Worm (Caenorhabditis elegans) whole organism, L4 larva: ENCODE data around the gene C23H5.8.
A peak's percentile ranks its signal among the peaks of the same experiment; 100 is the strongest.

Experiments
- D1046.2 ChIP-seq: fragments of 200-800 bp; sonication (Bioruptor generic); IDR thresholded peaks from 2 replicates; pipeline ENCODE4 v1.3.6; 2022; ENCODE audit warnings: missing genetic modification characterization, missing compliant biosample characterization
- F44E2.7 ChIP-seq: fragments of 200-800 bp; sonication (Bioruptor generic); IDR thresholded peaks from 2 replicates; pipeline ENCODE4 v2.1.2; 2022; ENCODE audit warnings: missing genetic modification characterization, missing compliant biosample characterization
- R02D3.7 ChIP-seq: fragments of 150-350 bp; sonication (generic microtip); optimal IDR thresholded peaks from 3 replicates; lab custom pipeline; 2014; ENCODE audit warnings: missing biosample characterization, missing genetic modification characterization
- T26A8.4 ChIP-seq: fragments of 200-800 bp; sonication (Bioruptor generic); IDR thresholded peaks from 2 replicates; pipeline ENCODE4 v1.3.6; 2022; ENCODE audit warnings: missing genetic modification characterization, missing compliant biosample characterization
- Y105C5A.15 ChIP-seq: fragments of 200-800 bp; sonication (Bioruptor generic); IDR thresholded peaks from 2 replicates; pipeline ENCODE4 v1.3.6; 2022; ENCODE audit warnings: missing genetic modification characterization, missing compliant biosample characterization
- Y48G9A.11 ChIP-seq: fragments of 200-800 bp; sonication (Bioruptor generic); IDR thresholded peaks from 2 replicates; pipeline ENCODE4 v1.3.6; 2022; ENCODE audit warnings: missing genetic modification reagents, missing genetic modification characterization, missing compliant biosample characterization
- ZK337.2 ChIP-seq: fragments of 200-800 bp; sonication (Bioruptor generic); IDR thresholded peaks from 2 replicates; pipeline ENCODE4 v1.3.6; 2022; ENCODE audit warnings: missing genetic modification reagents, missing genetic modification characterization, missing compliant biosample characterization
- ZK546.5 ChIP-seq, 2 experiments: sonication (generic microtip); optimal IDR thresholded peaks; 2 replicates each; lab custom pipeline; 2017; ENCODE audit warnings: missing biosample characterization in 2 of 2, missing genetic modification characterization in 2 of 2
- aly-2 ChIP-seq: sonication (generic microtip); optimal IDR thresholded peaks from 2 replicates; lab custom pipeline; 2018; ENCODE audit warnings: missing biosample characterization, missing genetic modification characterization
- ceh-20 ChIP-seq: fragments of 200-800 bp; sonication (Bioruptor generic); IDR thresholded peaks from 2 replicates; pipeline ENCODE4 v1.3.6; 2022; ENCODE audit warnings: missing genetic modification reagents, missing genetic modification characterization, missing compliant biosample characterization
- ceh-44 ChIP-seq: fragments of 200-800 bp; sonication (Bioruptor generic); IDR thresholded peaks from 2 replicates; pipeline ENCODE4 v1.3.6; 2022; ENCODE audit warnings: missing genetic modification reagents, missing genetic modification characterization, missing compliant biosample characterization
- ceh-82 ChIP-seq: sonication (generic microtip); optimal IDR thresholded peaks from 2 replicates; lab custom pipeline; 2017; ENCODE audit warnings: missing biosample characterization, missing genetic modification characterization
- cey-2 ChIP-seq: sonication (generic microtip); optimal IDR thresholded peaks from 3 replicates; lab custom pipeline; 2017; ENCODE audit warnings: missing genetic modification characterization, mild to moderate bottlenecking, missing compliant biosample characterization, antibody characterized with exemption, borderline replicate concordance; ENCODE audit not compliant: insufficient read depth
- daf-16 ChIP-seq, 3 experiments: sonication (generic microtip); optimal IDR thresholded peaks; 2 replicates each; lab custom pipeline; 2016 to 2017; ENCODE audit warnings: missing genetic modification characterization in 3 of 3, missing genetic modification reagents in 3 of 3, mild to moderate bottlenecking in 2 of 3, missing compliant biosample characterization in 2 of 3, missing biosample characterization in 1 of 3, moderate library complexity in 1 of 3
- daf-19 ChIP-seq: fragments of 200-800 bp; sonication (Bioruptor generic); conservative IDR thresholded peaks from 2 replicates; pipeline ENCODE4 v1.3.6; 2022; ENCODE audit warnings: missing genetic modification characterization, missing compliant biosample characterization
- daf-8 ChIP-seq: fragments of 200-800 bp; sonication (Bioruptor generic); IDR thresholded peaks from 2 replicates; pipeline ENCODE4 v1.3.6; 2022; ENCODE audit warnings: missing genetic modification characterization, missing compliant biosample characterization
- dmd-6 ChIP-seq: fragments of 200-800 bp; sonication (Bioruptor generic); IDR thresholded peaks from 2 replicates; pipeline ENCODE4 v1.3.6; 2022; ENCODE audit warnings: missing genetic modification reagents, missing genetic modification characterization, missing compliant biosample characterization
- dmd-8 ChIP-seq: fragments of 200-800 bp; sonication (Bioruptor generic); IDR thresholded peaks from 2 replicates; pipeline ENCODE4 v1.3.6; 2022; ENCODE audit warnings: missing genetic modification characterization, missing compliant biosample characterization
- dmd-9 ChIP-seq: fragments of 200-800 bp; sonication (Bioruptor generic); IDR thresholded peaks from 2 replicates; pipeline ENCODE4 v1.3.6; 2022; ENCODE audit warnings: missing genetic modification reagents, missing genetic modification characterization, missing compliant biosample characterization
- dpl-1 ChIP-seq: fragments of 150-350 bp; optimal IDR thresholded peaks from 2 replicates; lab custom pipeline; 2014; ENCODE audit warnings: missing biosample characterization, missing genetic modification reagents, missing genetic modification characterization
- dve-1 ChIP-seq: sonication (generic microtip); optimal IDR thresholded peaks from 2 replicates; lab custom pipeline; 2017; ENCODE audit warnings: antibody characterized with exemption, mild to moderate bottlenecking, missing genetic modification characterization, missing compliant biosample characterization; ENCODE audit not compliant: insufficient read depth
- egl-43 ChIP-seq: fragments of 200-800 bp; sonication (Bioruptor generic); IDR thresholded peaks from 2 replicates; pipeline ENCODE4 v1.3.6; 2022; ENCODE audit warnings: missing genetic modification reagents, missing genetic modification characterization, missing compliant biosample characterization
- gei-8 ChIP-seq: fragments of 200-800 bp; sonication (Bioruptor generic); optimal IDR thresholded peaks from 2 replicates; lab custom pipeline; 2018; ENCODE audit warnings: mild to moderate bottlenecking, missing genetic modification characterization, missing compliant biosample characterization
- hlh-11 ChIP-seq: fragments of 200-800 bp; sonication (Bioruptor generic); optimal IDR thresholded peaks from 2 replicates; lab custom pipeline; 2018; ENCODE audit warnings: mild to moderate bottlenecking, missing genetic modification characterization, missing compliant biosample characterization
- hlh-30 ChIP-seq: sonication (generic microtip); optimal IDR thresholded peaks from 2 replicates; lab custom pipeline; 2017; ENCODE audit warnings: antibody characterized with exemption, mild to moderate bottlenecking, missing genetic modification characterization, missing compliant biosample characterization; ENCODE audit not compliant: insufficient read depth
- lim-7 ChIP-seq: fragments of 200-800 bp; sonication (Bioruptor generic); IDR thresholded peaks from 2 replicates; pipeline ENCODE4 v1.3.6; 2022; ENCODE audit warnings: missing genetic modification characterization, missing compliant biosample characterization
- lin-13 ChIP-seq: fragments of 150-350 bp; optimal IDR thresholded peaks from 2 replicates; lab custom pipeline; 2014; ENCODE audit warnings: missing biosample characterization, missing genetic modification reagents, missing genetic modification characterization
- lin-15B ChIP-seq: fragments of 150-350 bp; sonication (generic microtip); optimal IDR thresholded peaks from 3 replicates; lab custom pipeline; 2014; ENCODE audit warnings: missing biosample characterization, missing genetic modification characterization
- lir-3 ChIP-seq: sonication (generic microtip); optimal IDR thresholded peaks from 2 replicates; lab custom pipeline; 2016; ENCODE audit warnings: mild to moderate bottlenecking, missing genetic modification characterization, missing compliant biosample characterization
- madf-5 ChIP-seq, 2 experiments: fragments of 200-800 bp; sonication (Bioruptor generic); IDR thresholded peaks; 2 replicates each; pipeline ENCODE4 v1.3.6; 2022; ENCODE audit warnings: missing compliant biosample characterization in 2 of 2, missing genetic modification characterization in 2 of 2
- madf-9 ChIP-seq: fragments of 200-800 bp; sonication (Bioruptor generic); conservative IDR thresholded peaks from 2 replicates; pipeline ENCODE4 v1.3.6; 2022; ENCODE audit warnings: missing genetic modification reagents, missing genetic modification characterization, missing compliant biosample characterization
- mep-1 ChIP-seq: fragments of 150-350 bp; sonication (generic microtip); optimal IDR thresholded peaks from 3 replicates; lab custom pipeline; 2014; ENCODE audit warnings: missing biosample characterization, missing genetic modification characterization
- mxl-3 ChIP-seq: fragments of 200-800 bp; sonication (Bioruptor generic); optimal IDR thresholded peaks from 2 replicates; lab custom pipeline; 2018; ENCODE audit warnings: mild to moderate bottlenecking, missing genetic modification characterization, missing compliant biosample characterization
- nhr-102 ChIP-seq: sonication (generic microtip); optimal IDR thresholded peaks from 2 replicates; lab custom pipeline; 2016; ENCODE audit warnings: mild to moderate bottlenecking, missing genetic modification characterization, moderate library complexity, missing compliant biosample characterization
- nhr-11 ChIP-seq: fragments of 150-350 bp; optimal IDR thresholded peaks from 2 replicates; lab custom pipeline; 2014; ENCODE audit warnings: missing biosample characterization, missing genetic modification characterization
- nhr-111 ChIP-seq: fragments of 200-800 bp; sonication (Bioruptor generic); optimal IDR thresholded peaks from 2 replicates; lab custom pipeline; 2018; ENCODE audit warnings: mild to moderate bottlenecking, missing genetic modification characterization, missing compliant biosample characterization
- nhr-237 ChIP-seq: sonication (generic microtip); optimal IDR thresholded peaks from 2 replicates; lab custom pipeline; 2017; ENCODE audit warnings: missing biosample characterization, missing genetic modification characterization
- nhr-28 ChIP-seq: fragments of 150-350 bp; optimal IDR thresholded peaks from 2 replicates; lab custom pipeline; 2014; ENCODE audit warnings: missing biosample characterization, missing genetic modification characterization
- nhr-42 ChIP-seq: fragments of 200-800 bp; sonication (Bioruptor generic); IDR thresholded peaks from 2 replicates; pipeline ENCODE4 v1.3.6; 2022; ENCODE audit warnings: missing genetic modification characterization, missing compliant biosample characterization
- nhr-48 ChIP-seq: sonication (generic microtip); optimal IDR thresholded peaks from 2 replicates; lab custom pipeline; 2016; ENCODE audit warnings: mild to moderate bottlenecking, missing genetic modification characterization, missing compliant biosample characterization
- nhr-6 ChIP-seq: fragments of 150-350 bp; optimal IDR thresholded peaks from 2 replicates; lab custom pipeline; 2014; ENCODE audit warnings: missing biosample characterization, missing genetic modification characterization
- pqm-1 ChIP-seq: sonication (generic microtip); optimal IDR thresholded peaks from 2 replicates; lab custom pipeline; 2017; ENCODE audit warnings: missing biosample characterization, missing genetic modification characterization
- rbr-2 ChIP-seq: sonication (generic microtip); optimal IDR thresholded peaks from 2 replicates; lab custom pipeline; 2016; ENCODE audit warnings: missing genotype, missing genetic modification characterization, missing compliant biosample characterization
- saeg-2 ChIP-seq: fragments of 200-800 bp; sonication (Bioruptor generic); IDR thresholded peaks from 2 replicates; pipeline ENCODE4 v1.3.6; 2022; ENCODE audit warnings: missing genetic modification reagents, missing genetic modification characterization, missing compliant biosample characterization
- set-16 ChIP-seq: fragments of 200-800 bp; sonication (Bioruptor generic); IDR thresholded peaks from 2 replicates; pipeline ENCODE4 v1.3.6; 2022; ENCODE audit warnings: missing genetic modification reagents, missing genetic modification characterization, missing compliant biosample characterization
- skn-1 ChIP-seq: fragments of 150-350 bp; optimal IDR thresholded peaks from 2 replicates; lab custom pipeline; 2014; ENCODE audit warnings: missing biosample characterization, missing genetic modification characterization
- snpc-1.2 ChIP-seq: fragments of 200-800 bp; sonication (Bioruptor generic); IDR thresholded peaks from 2 replicates; pipeline ENCODE4 v1.3.6; 2022; ENCODE audit warnings: missing genetic modification reagents, missing genetic modification characterization, missing compliant biosample characterization
- spr-3 ChIP-seq: fragments of 200-800 bp; sonication (Bioruptor generic); optimal IDR thresholded peaks from 2 replicates; lab custom pipeline; 2018; ENCODE audit warnings: mild to moderate bottlenecking, missing genetic modification characterization, missing compliant biosample characterization
- tag-97 ChIP-seq: fragments of 200-800 bp; sonication (Bioruptor generic); IDR thresholded peaks from 2 replicates; pipeline ENCODE4 v1.3.6; 2022; ENCODE audit warnings: missing genetic modification characterization, missing compliant biosample characterization
- zfp-2 ChIP-seq: sonication (generic microtip); optimal IDR thresholded peaks from 2 replicates; lab custom pipeline; 2016; ENCODE audit warnings: mild to moderate bottlenecking, missing genetic modification characterization, missing compliant biosample characterization
- zfp-3 ChIP-seq: fragments of 200-800 bp; sonication (Bioruptor generic); conservative IDR thresholded peaks from 2 replicates; pipeline ENCODE4 v1.3.6; 2022; ENCODE audit warnings: missing genetic modification reagents, missing genetic modification characterization, missing compliant biosample characterization
- zip-2 ChIP-seq: fragments of 150-350 bp; optimal IDR thresholded peaks from 2 replicates; lab custom pipeline; 2014; ENCODE audit warnings: missing biosample characterization, missing genetic modification characterization

C23H5.8 gene

ce11 chrIV:2149247-2149756, 36.1 kb upstream of the C23H5.8 start, which contains the start of gene C54E4.5:
TSS of gene C54E4.5 (minus strand) at chrIV:2149297.
- TF ChIP-seq skn-1 (tag; lab: Kevin White, UChicago): no peak
- TF ChIP-seq aly-2 (tag; lab: Kevin White, UChicago): no peak
- TF ChIP-seq zip-2: no peak
- no peak for TF ChIP-seq set-16
- TF ChIP-seq daf-8 (GFP tag; lab: Robert Waterston, UW): no peak
- no peak for TF ChIP-seq ZK546.5 (tag; optimal IDR thresholded peaks at IDR 0.05; lab: Kevin White, UChicago)
- TF ChIP-seq R02D3.7: no peak
- no peak for TF ChIP-seq egl-43 (GFP tag; lab: Robert Waterston, UW)
- no peak for TF ChIP-seq ceh-20 (GFP tag; lab: Robert Waterston, UW)
- no peak for TF ChIP-seq gei-8 (GFP tag; lab: Kevin White, UChicago)
- TF ChIP-seq dmd-6 (GFP tag; lab: Robert Waterston, UW): peak; percentile 38
- no peak for TF ChIP-seq tag-97
- TF ChIP-seq ZK337.2 (GFP tag; lab: Robert Waterston, UW): no peak
- no peak for TF ChIP-seq dpl-1 (GFP tag; lab: Kevin White, UChicago)
- no peak for TF ChIP-seq madf-9
- TF ChIP-seq madf-5 (GFP tag; IDR thresholded peaks at IDR 0.05; lab: Robert Waterston, UW): no peak
- no peak for TF ChIP-seq lir-3 (tag; lab: Kevin White, UChicago)
- no peak for TF ChIP-seq D1046.2
- TF ChIP-seq hlh-30 (tag; lab: Kevin White, UChicago): peak; percentile 63
- TF ChIP-seq zfp-2 (tag; lab: Kevin White, UChicago): no peak
- TF ChIP-seq nhr-48 (tag; lab: Kevin White, UChicago): peak; percentile 94
- TF ChIP-seq mep-1 (tag; lab: Kevin White, UChicago): no peak
- TF ChIP-seq rbr-2: no peak
- peak; percentile 10 for TF ChIP-seq dve-1 (tag; lab: Kevin White, UChicago)
- no peak for TF ChIP-seq snpc-1.2 (GFP tag; lab: Robert Waterston, UW)
- TF ChIP-seq zfp-3 (GFP tag; lab: Robert Waterston, UW): no peak
- TF ChIP-seq F44E2.7: no peak
- no peak for TF ChIP-seq pqm-1 (tag; lab: Kevin White, UChicago)
- no peak for TF ChIP-seq nhr-111 (GFP tag; lab: Kevin White, UChicago)
- TF ChIP-seq saeg-2 (GFP tag; lab: Robert Waterston, UW): no peak
- peak; percentile 70 for TF ChIP-seq nhr-28 (tag; lab: Kevin White, UChicago)
- no peak for TF ChIP-seq spr-3 (GFP tag; lab: Kevin White, UChicago)
- no peak for TF ChIP-seq Y48G9A.11 (GFP tag; lab: Robert Waterston, UW)
- TF ChIP-seq ceh-82 (tag; lab: Kevin White, UChicago): no peak
- no peak for TF ChIP-seq daf-16 (GFP tag; optimal IDR thresholded peaks at IDR 0.05; lab: Kevin White, UChicago)
- TF ChIP-seq daf-16 (tag; optimal IDR thresholded peaks at IDR 0.05; lab: Kevin White, UChicago): no peak
- TF ChIP-seq lin-13: no peak
- TF ChIP-seq nhr-6 (tag; lab: Kevin White, UChicago): no peak
- TF ChIP-seq T26A8.4: no peak
- TF ChIP-seq cey-2: peak; percentile 14
- no peak for TF ChIP-seq daf-19
- TF ChIP-seq lin-15B: no peak
- TF ChIP-seq dmd-8 (GFP tag; lab: Robert Waterston, UW): no peak
- TF ChIP-seq Y105C5A.15 (GFP tag; lab: Robert Waterston, UW): no peak
- TF ChIP-seq ceh-44 (GFP tag; lab: Robert Waterston, UW): no peak
- TF ChIP-seq dmd-9 (GFP tag; lab: Robert Waterston, UW): no peak
- no peak for TF ChIP-seq nhr-11 (tag; lab: Kevin White, UChicago)
- TF ChIP-seq hlh-11 (tag; lab: Kevin White, UChicago): peak; percentile 50
- no peak for TF ChIP-seq nhr-237 (tag; lab: Kevin White, UChicago)
- TF ChIP-seq lim-7 (GFP tag; lab: Robert Waterston, UW): no peak
- TF ChIP-seq nhr-42: no peak
- TF ChIP-seq nhr-102 (tag; lab: Kevin White, UChicago): no peak
- TF ChIP-seq mxl-3 (GFP tag; lab: Kevin White, UChicago): peak; percentile 17
